ENCODE assay signal across 1 fruit fly cellular context in the genomic region with DNA sequence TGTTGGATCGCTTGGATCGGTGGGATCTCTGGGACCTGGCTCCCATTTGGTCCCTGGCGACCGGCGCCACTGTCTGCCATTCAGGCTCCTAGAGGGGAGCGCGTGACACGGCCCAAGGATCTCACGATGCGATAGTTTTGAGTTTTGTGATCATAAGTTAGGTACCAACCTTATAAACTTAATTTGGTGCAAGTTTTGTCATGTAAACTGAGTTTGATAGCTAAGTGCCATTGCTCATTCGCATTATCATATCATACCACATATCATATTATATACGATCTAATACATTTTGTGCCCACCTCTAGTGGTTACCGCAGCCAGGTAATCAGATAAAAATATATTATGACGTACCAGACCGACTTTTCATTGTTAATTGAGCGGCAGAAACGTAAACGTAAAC.
TF ChIP-seq lines count a peak whose summit lies in the region.

No protein-coding gene starts in this region.

TF ChIP-seq in whole organism, embryonic, 481 proteins besides CTCF, POLR2A, EP300 and RAD21 (continued from another document and continues in another):
- no peak for TF ChIP-seq gcm2 (GFP tag; optimal IDR thresholded peaks at IDR 0.05; lab: Kevin White, UChicago)
- peak; percentile 30 for TF ChIP-seq CG1603 (tag; optimal IDR thresholded peaks at IDR 0.05; lab: Kevin White, UChicago)
- no peak for TF ChIP-seq CG2678 (tag; optimal IDR thresholded peaks at IDR 0.05; lab: Kevin White, UChicago)
- TF ChIP-seq ewg (GFP tag; optimal IDR thresholded peaks at IDR 0.05; lab: Kevin White, UChicago) = no peak
- no peak for TF ChIP-seq HLHmδ (GFP tag; optimal IDR thresholded peaks at IDR 0.05; lab: Kevin White, UChicago)
- no peak for TF ChIP-seq nerfin-1 (tag; optimal IDR thresholded peaks at IDR 0.05; lab: Kevin White, UChicago)
- peak; percentile 86 for TF ChIP-seq Doc3 (GFP tag; IDR thresholded peaks at IDR 0.05; lab: Robert Waterston, UW; ENCODE audit: partially characterized antibody)
- no peak for TF ChIP-seq fd3F (GFP tag; optimal IDR thresholded peaks at IDR 0.05; lab: Kevin White, UChicago)
- TF ChIP-seq CG30403 (GFP tag; optimal IDR thresholded peaks at IDR 0.05; lab: Kevin White, UChicago) = no peak
- TF ChIP-seq tna (GFP tag; IDR thresholded peaks at IDR 0.05; lab: Robert Waterston, UW; ENCODE audit: partially characterized antibody) = no peak
- no peak for TF ChIP-seq CG2889 (GFP tag; IDR thresholded peaks at IDR 0.05; lab: Robert Waterston, UW)
- TF ChIP-seq sna (GFP tag; IDR thresholded peaks at IDR 0.05; lab: Robert Waterston, UW; ENCODE audit: partially characterized antibody) = peak; percentile 65
- no peak for TF ChIP-seq seq (GFP tag; IDR thresholded peaks at IDR 0.05; lab: Robert Waterston, UW)
- peak; percentile 47; the same call in 1 of the 2 replicates for TF ChIP-seq unc-4 (GFP tag; IDR thresholded peaks at IDR 0.05; lab: Robert Waterston, UW; ENCODE audit: partially characterized antibody)
- no peak for TF ChIP-seq corto (GFP tag; optimal IDR thresholded peaks at IDR 0.05; lab: Kevin White, UChicago)
- peak; percentile 69 for TF ChIP-seq D19A (tag; optimal IDR thresholded peaks at IDR 0.05; lab: Kevin White, UChicago)
- TF ChIP-seq lbe (GFP tag; optimal IDR thresholded peaks at IDR 0.05; lab: Kevin White, UChicago) = no peak
- no peak for TF ChIP-seq dmrt11E (tag; optimal IDR thresholded peaks at IDR 0.05; lab: Kevin White, UChicago)
- peak; percentile 63; the same call in 2 of the 3 replicates for TF ChIP-seq knrl (GFP tag; IDR thresholded peaks at IDR 0.05; lab: Robert Waterston, UW; ENCODE audit: partially characterized antibody)
- TF ChIP-seq tll (GFP tag; optimal IDR thresholded peaks at IDR 0.05; lab: Kevin White, UChicago) = no peak
- TF ChIP-seq cas (GFP tag; IDR thresholded peaks at IDR 0.05; lab: Robert Waterston, UW) = no peak
- TF ChIP-seq HmgD (GFP tag; optimal IDR thresholded peaks at IDR 0.05; lab: Kevin White, UChicago) = no peak
- TF ChIP-seq Rfx (GFP tag; IDR thresholded peaks at IDR 0.05; lab: Robert Waterston, UW) = no peak
- TF ChIP-seq dysf (GFP tag; IDR thresholded peaks at IDR 0.05; lab: Robert Waterston, UW) = no peak
- peak; percentile 79 for TF ChIP-seq Scr (GFP tag; IDR thresholded peaks at IDR 0.05; lab: Robert Waterston, UW; ENCODE audit: partially characterized antibody)
- no peak for TF ChIP-seq CG17802 (tag; optimal IDR thresholded peaks at IDR 0.05; lab: Kevin White, UChicago)
- TF ChIP-seq unpg (GFP tag; optimal IDR thresholded peaks at IDR 0.05; lab: Kevin White, UChicago) = no peak
- no peak for TF ChIP-seq CG15696 (tag; optimal IDR thresholded peaks at IDR 0.05; lab: Kevin White, UChicago)
- no peak for TF ChIP-seq E2f1 (GFP tag; IDR thresholded peaks at IDR 0.05; lab: Robert Waterston, UW)
- TF ChIP-seq CG34376 (GFP tag; optimal IDR thresholded peaks at IDR 0.05; lab: Kevin White, UChicago) = no peak
- TF ChIP-seq sima (GFP tag; optimal IDR thresholded peaks at IDR 0.05; lab: Kevin White, UChicago) = no peak
- no peak for TF ChIP-seq Xbp1 (GFP tag; optimal IDR thresholded peaks at IDR 0.05; lab: Kevin White, UChicago)
- peak; percentile 20; the same call in 1 of the 2 replicates for TF ChIP-seq chm (GFP tag; IDR thresholded peaks at IDR 0.05; lab: Robert Waterston, UW)
- no peak for TF ChIP-seq CG9437 (GFP tag; optimal IDR thresholded peaks at IDR 0.05; lab: Kevin White, UChicago)
- peak; percentile 17 for TF ChIP-seq slbo (GFP tag; IDR thresholded peaks at IDR 0.05; lab: Robert Waterston, UW)
- TF ChIP-seq CG12104 (GFP tag; optimal IDR thresholded peaks at IDR 0.05; lab: Kevin White, UChicago) = no peak
- TF ChIP-seq CG5180 (GFP tag; optimal IDR thresholded peaks at IDR 0.05; lab: Kevin White, UChicago) = no peak
- TF ChIP-seq CG17612 (GFP tag; IDR thresholded peaks at IDR 0.05; lab: Robert Waterston, UW) = no peak
- TF ChIP-seq kah (GFP tag; optimal IDR thresholded peaks at IDR 0.05; lab: Kevin White, UChicago) = no peak
- no peak for TF ChIP-seq CG4730 (GFP tag; IDR thresholded peaks at IDR 0.05; lab: Robert Waterston, UW)
- no peak for TF ChIP-seq mirr (GFP tag; optimal IDR thresholded peaks at IDR 0.05; lab: Kevin White, UChicago)
- no peak for TF ChIP-seq C15 (GFP tag; IDR thresholded peaks at IDR 0.05; lab: Robert Waterston, UW)
- no peak for TF ChIP-seq Side (GFP tag; optimal IDR thresholded peaks at IDR 0.05; lab: Kevin White, UChicago)
- no peak for TF ChIP-seq eve (GFP tag; optimal IDR thresholded peaks at IDR 0.05; lab: Kevin White, UChicago)
- no peak for TF ChIP-seq CG10321 (GFP tag; IDR thresholded peaks at IDR 0.05; lab: Robert Waterston, UW)
- no peak for TF ChIP-seq bigmax (GFP tag; optimal IDR thresholded peaks at IDR 0.05; lab: Kevin White, UChicago)
- no peak for TF ChIP-seq CG17568 (GFP tag; optimal IDR thresholded peaks at IDR 0.05; lab: Kevin White, UChicago)
- TF ChIP-seq CG2129 (GFP tag; IDR thresholded peaks at IDR 0.05; lab: Robert Waterston, UW; ENCODE audit: partially characterized antibody) = peak; percentile 57; the same call in 1 of the 2 replicates
- no peak for TF ChIP-seq Poxn (GFP tag; IDR thresholded peaks at IDR 0.05; lab: Robert Waterston, UW)
- no peak for TF ChIP-seq jigr1 (GFP tag; IDR thresholded peaks at IDR 0.05; lab: Robert Waterston, UW)
- no peak for TF ChIP-seq eyg (GFP tag; optimal IDR thresholded peaks at IDR 0.05; lab: Kevin White, UChicago)
- peak; percentile 82 for TF ChIP-seq CG16813 (GFP tag; IDR thresholded peaks at IDR 0.05; lab: Robert Waterston, UW; ENCODE audit: partially characterized antibody)
- TF ChIP-seq Neu2 (GFP tag; optimal IDR thresholded peaks at IDR 0.05; lab: Kevin White, UChicago; ENCODE audit: borderline replicate concordance) = no peak
- no peak for TF ChIP-seq Xrp1 (GFP tag; IDR thresholded peaks at IDR 0.05; lab: Robert Waterston, UW)
- no peak for TF ChIP-seq grn (GFP tag; optimal IDR thresholded peaks at IDR 0.05; lab: Kevin White, UChicago)
- TF ChIP-seq da (GFP tag; optimal IDR thresholded peaks at IDR 0.05; lab: Kevin White, UChicago) = no peak
- TF ChIP-seq Hr78 (GFP tag; optimal IDR thresholded peaks at IDR 0.05; lab: Kevin White, UChicago) = no peak
- TF ChIP-seq nom (GFP tag; optimal IDR thresholded peaks at IDR 0.05; lab: Kevin White, UChicago) = no peak
- TF ChIP-seq CG9817 (tag; optimal IDR thresholded peaks at IDR 0.05; lab: Kevin White, UChicago) = no peak
- TF ChIP-seq YL-1 (GFP tag; optimal IDR thresholded peaks at IDR 0.05; lab: Kevin White, UChicago) = no peak
- no peak for TF ChIP-seq CG1233 (GFP tag; optimal IDR thresholded peaks at IDR 0.05; lab: Kevin White, UChicago)
- no peak for TF ChIP-seq CG10267 (tag; optimal IDR thresholded peaks at IDR 0.05; lab: Kevin White, UChicago)
- TF ChIP-seq Dll (GFP tag; IDR thresholded peaks at IDR 0.05; lab: Robert Waterston, UW; ENCODE audit: partially characterized antibody) = peak; percentile 87
- TF ChIP-seq CG7786 (GFP tag; optimal IDR thresholded peaks at IDR 0.05; lab: Kevin White, UChicago) = no peak
- no peak for TF ChIP-seq sob (GFP tag; IDR thresholded peaks at IDR 0.05; lab: Robert Waterston, UW)
- no peak for TF ChIP-seq cwo (GFP tag; optimal IDR thresholded peaks at IDR 0.05; lab: Kevin White, UChicago)
- TF ChIP-seq CG17186 (GFP tag; optimal IDR thresholded peaks at IDR 0.05; lab: Kevin White, UChicago) = no peak
- peak; percentile 52; the same call in 1 of the 2 replicates for TF ChIP-seq inv (GFP tag; IDR thresholded peaks at IDR 0.05; lab: Robert Waterston, UW; ENCODE audit: partially characterized antibody)
- TF ChIP-seq schlank (tag; optimal IDR thresholded peaks at IDR 0.05; lab: Kevin White, UChicago) = no peak
- no peak for TF ChIP-seq disco-r (GFP tag; optimal IDR thresholded peaks at IDR 0.05; lab: Kevin White, UChicago)
- no peak for TF ChIP-seq Dp (GFP tag; optimal IDR thresholded peaks at IDR 0.05; lab: Kevin White, UChicago)
- TF ChIP-seq Vsx1 (GFP tag; optimal IDR thresholded peaks at IDR 0.05; lab: Kevin White, UChicago) = no peak
- no peak for TF ChIP-seq CG6272 (GFP tag; IDR thresholded peaks at IDR 0.05; lab: Robert Waterston, UW)
- no peak for TF ChIP-seq Nf-YC (tag; optimal IDR thresholded peaks at IDR 0.05; lab: Kevin White, UChicago)
- TF ChIP-seq CG11093 (GFP tag; IDR thresholded peaks at IDR 0.05; lab: Robert Waterston, UW) = no peak
- no peak for TF ChIP-seq CG5245 (GFP tag; optimal IDR thresholded peaks at IDR 0.05; lab: Kevin White, UChicago)
- peak; percentile 73 for TF ChIP-seq bbx (GFP tag; IDR thresholded peaks at IDR 0.05; lab: Robert Waterston, UW; ENCODE audit: partially characterized antibody)
- no peak for TF ChIP-seq Abd-B (GFP tag; optimal IDR thresholded peaks at IDR 0.05; lab: Kevin White, UChicago)
- no peak for TF ChIP-seq CG12769 (tag; optimal IDR thresholded peaks at IDR 0.05; lab: Kevin White, UChicago)
- TF ChIP-seq z (GFP tag; IDR thresholded peaks at IDR 0.05; lab: Robert Waterston, UW) = no peak
- TF ChIP-seq Asciz (GFP tag; optimal IDR thresholded peaks at IDR 0.05; lab: Kevin White, UChicago) = no peak
- no peak for TF ChIP-seq ERR (GFP tag; optimal IDR thresholded peaks at IDR 0.05; lab: Kevin White, UChicago)
- TF ChIP-seq CG12219 (GFP tag; optimal IDR thresholded peaks at IDR 0.05; lab: Kevin White, UChicago) = no peak
- TF ChIP-seq ara (GFP tag; IDR thresholded peaks at IDR 0.05; lab: Robert Waterston, UW) = no peak
- no peak for TF ChIP-seq CG8388 (GFP tag; optimal IDR thresholded peaks at IDR 0.05; lab: Kevin White, UChicago)
- no peak for TF ChIP-seq CG7372 (GFP tag; IDR thresholded peaks at IDR 0.05; lab: Robert Waterston, UW)
- no peak for TF ChIP-seq CG3726 (GFP tag; IDR thresholded peaks at IDR 0.05; lab: Robert Waterston, UW)
- TF ChIP-seq HLH3B (GFP tag; IDR thresholded peaks at IDR 0.05; lab: Robert Waterston, UW) = no peak
- TF ChIP-seq Hsf (GFP tag; optimal IDR thresholded peaks at IDR 0.05; lab: Kevin White, UChicago) = no peak
- TF ChIP-seq pan (optimal IDR thresholded peaks at IDR 0.05; lab: Kevin White, UChicago) = no peak
- TF ChIP-seq pan (GFP tag; optimal IDR thresholded peaks at IDR 0.05 in 1 of 2, IDR thresholded peaks at IDR 0.05 in 1 of 2) = peak in 1 of 2 experiments; percentile 6
- peak; percentile 45 for TF ChIP-seq sug (tag; optimal IDR thresholded peaks at IDR 0.05; lab: Kevin White, UChicago)
- no peak for TF ChIP-seq Lpt (GFP tag; optimal IDR thresholded peaks at IDR 0.05; lab: Kevin White, UChicago)
- no peak for TF ChIP-seq lab (GFP tag; optimal IDR thresholded peaks at IDR 0.05; lab: Kevin White, UChicago)
- no peak for TF ChIP-seq Ets97D (GFP tag; optimal IDR thresholded peaks at IDR 0.05; lab: Kevin White, UChicago)
- TF ChIP-seq cato (GFP tag; optimal IDR thresholded peaks at IDR 0.05; lab: Kevin White, UChicago; ENCODE audit: borderline replicate concordance) = no peak
- TF ChIP-seq zen2 (GFP tag; IDR thresholded peaks at IDR 0.05; lab: Robert Waterston, UW; ENCODE audit: partially characterized antibody) = peak; percentile 36; the same call in 1 of the 3 replicates
- 0 out of 3 replicates have a peak, but pooled peaks have one; percentile 5 for TF ChIP-seq gce (GFP tag; IDR thresholded peaks at IDR 0.05; lab: Robert Waterston, UW)
- TF ChIP-seq GATAe (GFP tag; conservative IDR thresholded peaks at IDR 0.05; lab: Robert Waterston, UW) = no peak
- 0 out of 2 replicates have a peak, but pooled peaks have one; percentile 10 for TF ChIP-seq CG16779 (GFP tag; IDR thresholded peaks at IDR 0.05; lab: Robert Waterston, UW)
- TF ChIP-seq tap (tag; optimal IDR thresholded peaks at IDR 0.05; lab: Kevin White, UChicago) = peak; percentile 22
- TF ChIP-seq CkIIα-i1 (GFP tag; IDR thresholded peaks at IDR 0.05; lab: Robert Waterston, UW) = no peak
- TF ChIP-seq NC2β (GFP tag; optimal IDR thresholded peaks at IDR 0.05; lab: Kevin White, UChicago) = no peak
- TF ChIP-seq sens-2 (GFP tag; IDR thresholded peaks at IDR 0.05; lab: Robert Waterston, UW) = no peak
- no peak for TF ChIP-seq CG10366 (GFP tag; IDR thresholded peaks at IDR 0.05; lab: Robert Waterston, UW)
- no peak for TF ChIP-seq Taf1 (GFP tag; IDR thresholded peaks at IDR 0.05; lab: Robert Waterston, UW)
- TF ChIP-seq CG18262 (tag; optimal IDR thresholded peaks at IDR 0.05; lab: Kevin White, UChicago) = peak; percentile 80
- TF ChIP-seq HHEX (GFP tag; optimal IDR thresholded peaks at IDR 0.05; lab: Kevin White, UChicago) = no peak
- no peak for TF ChIP-seq D19B (GFP tag; optimal IDR thresholded peaks at IDR 0.05; lab: Kevin White, UChicago)
- TF ChIP-seq Hr51 (GFP tag; optimal IDR thresholded peaks at IDR 0.05; lab: Kevin White, UChicago) = no peak
- TF ChIP-seq Sox102F (GFP tag; optimal IDR thresholded peaks at IDR 0.05; lab: Kevin White, UChicago) = no peak
- TF ChIP-seq D (optimal IDR thresholded peaks at IDR 0.05; lab: Kevin White, UChicago) = no peak
- TF ChIP-seq D (GFP tag; optimal IDR thresholded peaks at IDR 0.05; lab: Kevin White, UChicago) = no peak
- TF ChIP-seq vnd (GFP tag; IDR thresholded peaks at IDR 0.05; lab: Robert Waterston, UW; ENCODE audit: partially characterized antibody) = peak; percentile 65
- TF ChIP-seq Awh (GFP tag; IDR thresholded peaks at IDR 0.05; lab: Robert Waterston, UW) = no peak
- no peak for TF ChIP-seq ash1 (GFP tag; optimal IDR thresholded peaks at IDR 0.05; lab: Kevin White, UChicago)
- no peak for TF ChIP-seq CG32767 (GFP tag; IDR thresholded peaks at IDR 0.05; lab: Robert Waterston, UW)
- no peak for TF ChIP-seq Drgx (GFP tag; IDR thresholded peaks at IDR 0.05; lab: Robert Waterston, UW)
- peak; percentile 18 for TF ChIP-seq CG30020 (tag; optimal IDR thresholded peaks at IDR 0.05; lab: Kevin White, UChicago)
- no peak for TF ChIP-seq ftz-f1 (GFP tag; optimal IDR thresholded peaks at IDR 0.05; lab: Kevin White, UChicago)
- no peak for TF ChIP-seq CG18619 (GFP tag; optimal IDR thresholded peaks at IDR 0.05; lab: Kevin White, UChicago)
- no peak for TF ChIP-seq al (GFP tag; IDR thresholded peaks at IDR 0.05; lab: Robert Waterston, UW)
- TF ChIP-seq gro (GFP tag; optimal IDR thresholded peaks at IDR 0.05; lab: Kevin White, UChicago) = no peak
- no peak for TF ChIP-seq CG13894 (tag; optimal IDR thresholded peaks at IDR 0.05; lab: Kevin White, UChicago)
- TF ChIP-seq abd-A (tag; optimal IDR thresholded peaks at IDR 0.05; lab: Kevin White, UChicago) = no peak
- TF ChIP-seq CHES-1-like (GFP tag; optimal IDR thresholded peaks at IDR 0.05; lab: Kevin White, UChicago) = no peak
- TF ChIP-seq caup (GFP tag; optimal IDR thresholded peaks at IDR 0.05; lab: Kevin White, UChicago; ENCODE audit: severe bottlenecking) = no peak
- TF ChIP-seq CG7987 (GFP tag; optimal IDR thresholded peaks at IDR 0.05; lab: Kevin White, UChicago) = no peak
- TF ChIP-seq CG7839 (tag; optimal IDR thresholded peaks at IDR 0.05; lab: Kevin White, UChicago) = no peak
- TF ChIP-seq maf-S (GFP tag; optimal IDR thresholded peaks at IDR 0.05; lab: Kevin White, UChicago) = no peak
